Worm (Caenorhabditis elegans) whole organism, L3 larva: Measurements from ENCODE around the gene Y54G2A.77.

Source experiments
- aly-2 ChIP-seq: fragments of 150-350 bp; optimal IDR thresholded peaks from 2 replicates; lab custom pipeline; 2014; ENCODE audit warnings: missing biosample characterization, missing genetic modification characterization
- ceh-9 ChIP-seq: sonication (generic microtip); optimal IDR thresholded peaks from 2 replicates; lab custom pipeline; 2018; ENCODE audit warnings: missing biosample characterization, missing genetic modification characterization
- daf-12 ChIP-seq: fragments of 150-350 bp; optimal IDR thresholded peaks from 2 replicates; lab custom pipeline; 2014; ENCODE audit warnings: missing biosample characterization, missing genetic modification reagents, missing genetic modification characterization
- egl-27 ChIP-seq: sonication (generic microtip); optimal IDR thresholded peaks from 4 replicates; lab custom pipeline; 2017; ENCODE audit warnings: missing biosample characterization, missing genetic modification reagents, missing genetic modification characterization
- elt-3 ChIP-seq, 3 experiments: fragments of 150-350 bp in 1 of 3; sonication (generic microtip) in 2 of 3; optimal IDR thresholded peaks; 2 replicates in 2 of 3; 4 replicates in 1 of 3; lab custom pipeline; 2014 to 2017; ENCODE audit warnings: missing biosample characterization in 3 of 3, missing genetic modification characterization in 3 of 3
- nhr-23 ChIP-seq: fragments of 150-350 bp; optimal IDR thresholded peaks from 2 replicates; lab custom pipeline; 2014; ENCODE audit warnings: missing biosample characterization, missing genetic modification reagents, missing genetic modification characterization

The Y54G2A.77 gene

ce11 chrIV:2809208-2809607 lies 46.7 kb downstream of the Y54G2A.77 start, which contains the start of gene Y54G2A.76:
Y54G2A.76 (plus strand) TSS chrIV:2809410.
- TF ChIP-seq nhr-23 (tag; lab: Kevin White, UChicago) (peak; percentile 32), daf-12 (tag; lab: Kevin White, UChicago) (no peak), aly-2 (tag; lab: Kevin White, UChicago) (no peak), ceh-9 (tag; lab: Kevin White, UChicago) (no peak), elt-3 (tag; optimal IDR thresholded peaks at IDR 0.05; lab: Kevin White, UChicago) (no peak), egl-27 (tag; lab: Kevin White, UChicago) (no peak)
